Worm (Caenorhabditis elegans) whole organism, dauer: ENCODE measurements around the gene C29H12.2.

Source experiments
- unc-62 ChIP-seq: sonication (generic microtip); optimal IDR thresholded peaks from 2 replicates; lab custom pipeline; 2017; ENCODE audit warnings: missing biosample characterization, missing genetic modification reagents, missing genetic modification characterization

C29H12.2 gene

ce11 chrII:6123513-6123912 lies at the start of gene C29H12.2:
Gene C29H12.2, plus strand, starts transcription at chrII:6123809.
- no peak for TF ChIP-seq unc-62

- TF ChIP-seq unc-62 = no peak
Measured at ce11 chrII:6077604-6078003, 46.0 kb upstream of the C29H12.2 start, which contains the start of gene H12I13.6. Gene H12I13.6, plus strand, starts transcription at chrII:6077904.

- TF ChIP-seq unc-62 = no peak
Measured at ce11 chrII:6080743-6081142, 42.9 kb upstream of the C29H12.2 start, which contains the start of gene fbf-1. Gene fbf-1, minus strand, starts transcription at chrII:6080843.

ce11 chrII:6082620-6083019 lies 41.0 kb upstream of the C29H12.2 start, which contains the start of gene F21H12.3:
Gene F21H12.3, plus strand, starts transcription at chrII:6082920.
- TF ChIP-seq unc-62 = no peak

ce11 chrII:6091380-6091779 lies 32.2 kb upstream of the C29H12.2 start, which contains the start of the genes fbf-2 and nspg-3:
Gene fbf-2, minus strand, starts transcription at chrII:6091480.
Gene nspg-3, plus strand, starts transcription at chrII:6091767.
- TF ChIP-seq unc-62 = no peak

- no peak for TF ChIP-seq unc-62
Measured at ce11 chrII:6097441-6097840, 26.2 kb upstream of the C29H12.2 start, which contains the start of the genes tpp-2 and rbbp-5. Gene tpp-2, minus strand, starts transcription at chrII:6097597. Gene rbbp-5, plus strand, starts transcription at chrII:6097830.

- TF ChIP-seq unc-62 = no peak
Measured at ce11 chrII:6099500-6099899, 24.1 kb upstream of the C29H12.2 start, which contains the start of gene rgs-3. Gene rgs-3, plus strand, starts transcription at chrII:6099800.

- TF ChIP-seq unc-62 = no peak
Measured at ce11 chrII:6101475-6101874, 22.1 kb upstream of the C29H12.2 start.

ce11 chrII:6103986-6104385 lies 19.6 kb upstream of the C29H12.2 start:
- TF ChIP-seq unc-62 = no peak

ce11 chrII:6107773-6108172 lies 15.8 kb upstream of the C29H12.2 start:
- TF ChIP-seq unc-62 = no peak

ce11 chrII:6109989-6110388 lies 13.6 kb upstream of the C29H12.2 start:
- no peak for TF ChIP-seq unc-62

ce11 chrII:6113187-6113586 lies 10.4 kb upstream of the C29H12.2 start, which contains the start of gene heri-1:
Gene heri-1, minus strand, starts transcription at chrII:6113194.
- TF ChIP-seq unc-62 = no peak

- no peak for TF ChIP-seq unc-62
Measured at ce11 chrII:6113842-6114441, 9.7 kb upstream of the C29H12.2 start.

- TF ChIP-seq unc-62 = no peak
Measured at ce11 chrII:6115283-6115682, 8.3 kb upstream of the C29H12.2 start.

ce11 chrII:6116701-6117100 lies 6.9 kb upstream of the C29H12.2 start:
- no peak for TF ChIP-seq unc-62

- no peak for TF ChIP-seq unc-62
Measured at ce11 chrII:6118163-6118562, 5.4 kb upstream of the C29H12.2 start, which contains the start of gene C29H12.6. Gene C29H12.6, minus strand, starts transcription at chrII:6118263.

- TF ChIP-seq unc-62 = no peak
Measured at ce11 chrII:6120548-6120947, 3.1 kb upstream of the C29H12.2 start.
